Fruit fly (Drosophila melanogaster): ENCODE measurements around the gene CG8031.

Gene CG8031

dm6 chr3R:13051298-13051723 is 40.2 kb upstream of the CG8031 start, which contains the start of gene CG7966 (continued):
- no peak for TF ChIP-seq CG17568 (GFP tag; optimal IDR thresholded peaks at IDR 0.05)
- TF ChIP-seq wek (GFP tag; optimal IDR thresholded peaks at IDR 0.05) = no peak
- TF ChIP-seq zf30C (GFP tag; optimal IDR thresholded peaks at IDR 0.05) = no peak
- no peak for TF ChIP-seq CG14667 (GFP tag; IDR thresholded peaks at IDR 0.05)
- no peak for TF ChIP-seq CG17802 (tag; optimal IDR thresholded peaks at IDR 0.05)
- TF ChIP-seq CG13624 (GFP tag; optimal IDR thresholded peaks at IDR 0.05) = no peak
- TF ChIP-seq MESR4 (GFP tag; optimal IDR thresholded peaks at IDR 0.05) = no peak
- TF ChIP-seq pum (GFP tag; optimal IDR thresholded peaks at IDR 0.05) = no peak
- TF ChIP-seq CG12071 (GFP tag; optimal IDR thresholded peaks at IDR 0.05) = peak; percentile 10
- no peak for TF ChIP-seq fd102C (GFP tag; optimal IDR thresholded peaks at IDR 0.05)
- TF ChIP-seq Nf-YC (tag; optimal IDR thresholded peaks at IDR 0.05) = no peak
- no peak for TF ChIP-seq CG10462 (GFP tag; optimal IDR thresholded peaks at IDR 0.05)
- no peak for TF ChIP-seq insv (GFP tag; optimal IDR thresholded peaks at IDR 0.05)
- no peak for TF ChIP-seq Camta (GFP tag; optimal IDR thresholded peaks at IDR 0.05)
- TF ChIP-seq CG42726 (GFP tag; IDR thresholded peaks at IDR 0.05; ENCODE audit: partially characterized antibody) = no peak; the same call in 1 of the 2 replicates
- no peak for TF ChIP-seq CG15696 (tag; optimal IDR thresholded peaks at IDR 0.05)
- no peak for TF ChIP-seq CG1647 (GFP tag; optimal IDR thresholded peaks at IDR 0.05)
- no peak for TF ChIP-seq gsb (GFP tag; IDR thresholded peaks at IDR 0.05)
- TF ChIP-seq ap (GFP tag; IDR thresholded peaks at IDR 0.05) = no peak
- TF ChIP-seq sob (GFP tag; IDR thresholded peaks at IDR 0.05) = no peak
- TF ChIP-seq Poxn (GFP tag; IDR thresholded peaks at IDR 0.05) = no peak
- no peak for TF ChIP-seq CG17612 (GFP tag; IDR thresholded peaks at IDR 0.05)
- TF ChIP-seq hb (GFP tag; IDR thresholded peaks at IDR 0.05; ENCODE audit: partially characterized antibody) = no peak
- TF ChIP-seq CTCF (GFP tag; optimal IDR thresholded peaks at IDR 0.05) = peak; percentile 1
- no peak for TF ChIP-seq CG7786 (GFP tag; optimal IDR thresholded peaks at IDR 0.05)
- no peak for TF ChIP-seq CHES-1-like (GFP tag; optimal IDR thresholded peaks at IDR 0.05)
- TF ChIP-seq aop (GFP tag; IDR thresholded peaks at IDR 0.05) = no peak
- TF ChIP-seq cg (GFP tag; optimal IDR thresholded peaks at IDR 0.05) = peak; percentile 24
- peak; percentile 95 for TF ChIP-seq CG3163 (GFP tag; optimal IDR thresholded peaks at IDR 0.05)
- no peak for TF ChIP-seq nmo (GFP tag; optimal IDR thresholded peaks at IDR 0.05)
- no peak for TF ChIP-seq CG11085 (GFP tag; IDR thresholded peaks at IDR 0.05)
- no peak for TF ChIP-seq pita (GFP tag; optimal IDR thresholded peaks at IDR 0.05)
- TF ChIP-seq Hr78 (GFP tag; optimal IDR thresholded peaks at IDR 0.05) = peak in 1 of 2 experiments; percentile 99
- peak; percentile 48 for TF ChIP-seq Vsx1 (GFP tag; optimal IDR thresholded peaks at IDR 0.05)
- TF ChIP-seq lmd (GFP tag; IDR thresholded peaks at IDR 0.05) = no peak
- TF ChIP-seq CG16779 (GFP tag; IDR thresholded peaks at IDR 0.05) = no peak
- TF ChIP-seq pan (optimal IDR thresholded peaks at IDR 0.05) = no peak
- no peak for TF ChIP-seq pan (GFP tag; optimal IDR thresholded peaks at IDR 0.05 in 1 of 2, IDR thresholded peaks at IDR 0.05 in 1 of 2)
- peak; percentile 87 for TF ChIP-seq exex (tag; optimal IDR thresholded peaks at IDR 0.05)
- no peak for TF ChIP-seq CG3995 (GFP tag; optimal IDR thresholded peaks at IDR 0.05)
- peak; percentile 26; the same call in 1 of the 2 replicates for TF ChIP-seq amos (GFP tag; IDR thresholded peaks at IDR 0.05; ENCODE audit: partially characterized antibody)
- TF ChIP-seq pfk (GFP tag; optimal IDR thresholded peaks at IDR 0.05) = no peak
- TF ChIP-seq slou (GFP tag; optimal IDR thresholded peaks at IDR 0.05) = no peak
- TF ChIP-seq Blimp-1 (GFP tag; optimal IDR thresholded peaks at IDR 0.05) = no peak
- TF ChIP-seq ken (GFP tag; IDR thresholded peaks at IDR 0.05) = no peak
- no peak for TF ChIP-seq chm (GFP tag; IDR thresholded peaks at IDR 0.05)
- TF ChIP-seq Doc2 (GFP tag; IDR thresholded peaks at IDR 0.05) = no peak
- no peak for TF ChIP-seq CG6689 (GFP tag; IDR thresholded peaks at IDR 0.05)
- TF ChIP-seq C15 (GFP tag; IDR thresholded peaks at IDR 0.05) = no peak
- no peak for TF ChIP-seq CG1529 (GFP tag; optimal IDR thresholded peaks at IDR 0.05)
- TF ChIP-seq CG1832 (GFP tag; optimal IDR thresholded peaks at IDR 0.05) = no peak
- TF ChIP-seq caup (GFP tag; optimal IDR thresholded peaks at IDR 0.05; ENCODE audit: severe bottlenecking) = peak; percentile 63
